Worm (Caenorhabditis elegans) whole organism, young adult: ENCODE measurements around the gene K02F6.4.
A peak's percentile ranks its signal among the peaks of the same experiment; 100 is the strongest.

Experiments
- B0336.3 ChIP-seq: fragments of 200-800 bp; sonication (Bioruptor generic); IDR thresholded peaks from 2 replicates; pipeline ENCODE4 v1.3.6; 2022; ENCODE audit warnings: missing genetic modification characterization, missing compliant biosample characterization
- C17E4.6 ChIP-seq: fragments of 200-800 bp; sonication (Bioruptor generic); IDR thresholded peaks from 2 replicates; pipeline ENCODE4 v1.3.6; 2022; ENCODE audit warnings: missing genetic modification reagents, missing genetic modification characterization, missing compliant biosample characterization
- D2030.7 ChIP-seq: fragments of 200-800 bp; sonication (Bioruptor generic); IDR thresholded peaks from 2 replicates; pipeline ENCODE4 v1.3.6; 2022; ENCODE audit warnings: missing genetic modification reagents, missing genetic modification characterization, missing compliant biosample characterization
- F23B12.7 ChIP-seq: sonication (generic microtip); optimal IDR thresholded peaks from 2 replicates; lab custom pipeline; 2017; ENCODE audit warnings: missing genetic modification characterization, mild to moderate bottlenecking, missing compliant biosample characterization, antibody characterized with exemption, moderate library complexity; ENCODE audit not compliant: insufficient read depth
- F57C9.4 ChIP-seq: sonication (generic microtip); optimal IDR thresholded peaks from 2 replicates; lab custom pipeline; 2017; ENCODE audit warnings: mild to moderate bottlenecking, missing genetic modification characterization, missing compliant biosample characterization
- T07F8.4 ChIP-seq: sonication (generic microtip); optimal IDR thresholded peaks from 2 replicates; lab custom pipeline; 2016; ENCODE audit warnings: mild to moderate bottlenecking, missing genetic modification characterization, moderate library complexity, missing compliant biosample characterization
- T26A5.8 ChIP-seq: sonication (generic microtip); optimal IDR thresholded peaks from 2 replicates; lab custom pipeline; 2016; ENCODE audit warnings: missing genetic modification characterization, missing compliant biosample characterization
- Y53F4B.3 ChIP-seq: fragments of 200-800 bp; sonication (Bioruptor generic); IDR thresholded peaks from 2 replicates; pipeline ENCODE4 v1.3.6; 2022; ENCODE audit warnings: missing genetic modification reagents, missing genetic modification characterization, missing compliant biosample characterization
- Y67H2A.10 ChIP-seq: fragments of 200-800 bp; sonication (Bioruptor generic); conservative IDR thresholded peaks from 2 replicates; pipeline ENCODE4 v1.3.6; 2022; ENCODE audit warnings: missing genetic modification reagents, missing genetic modification characterization, missing compliant biosample characterization
- athp-1 ChIP-seq: sonication (generic microtip); optimal IDR thresholded peaks from 2 replicates; lab custom pipeline; 2017; ENCODE audit warnings: mild to moderate bottlenecking, missing genetic modification characterization, missing compliant biosample characterization
- attf-3 ChIP-seq: fragments of 200-800 bp; sonication (Bioruptor generic); conservative IDR thresholded peaks from 2 replicates; pipeline ENCODE4 v1.3.6; 2022; ENCODE audit warnings: missing genetic modification reagents, missing genetic modification characterization, missing compliant biosample characterization
- ceh-100 ChIP-seq: fragments of 200-800 bp; sonication (Bioruptor generic); IDR thresholded peaks from 2 replicates; pipeline ENCODE4 v1.3.6; 2022; ENCODE audit warnings: missing genetic modification reagents, missing genetic modification characterization, missing compliant biosample characterization
- chd-7 ChIP-seq: sonication (generic microtip); optimal IDR thresholded peaks from 2 replicates; lab custom pipeline; 2016; ENCODE audit warnings: mild to moderate bottlenecking, missing genetic modification characterization, moderate library complexity, missing compliant biosample characterization
- dpl-1 ChIP-seq: fragments of 150-350 bp; optimal IDR thresholded peaks from 2 replicates; lab custom pipeline; 2014; ENCODE audit warnings: missing biosample characterization, missing genetic modification reagents, missing genetic modification characterization
- efl-1 ChIP-seq: fragments of 150-350 bp; optimal IDR thresholded peaks from 2 replicates; lab custom pipeline; 2014; ENCODE audit warnings: missing biosample characterization, missing genetic modification reagents, missing genetic modification characterization
- egl-44 ChIP-seq: fragments of 200-800 bp; sonication (Bioruptor generic); IDR thresholded peaks from 2 replicates; pipeline ENCODE4 v1.3.6; 2022; ENCODE audit warnings: missing genetic modification reagents, missing genetic modification characterization, missing compliant biosample characterization
- fkh-3 ChIP-seq: sonication (generic microtip); optimal IDR thresholded peaks from 2 replicates; lab custom pipeline; 2016; ENCODE audit warnings: mild to moderate bottlenecking, missing genetic modification characterization, missing compliant biosample characterization
- hlh-12 ChIP-seq: sonication (generic microtip); optimal IDR thresholded peaks from 2 replicates; lab custom pipeline; 2016; ENCODE audit warnings: missing genetic modification characterization, missing compliant biosample characterization
- hmg-1.2 ChIP-seq: fragments of 200-800 bp; sonication (Bioruptor generic); IDR thresholded peaks from 2 replicates; pipeline ENCODE4 v1.3.6; 2022; ENCODE audit warnings: missing genetic modification reagents, missing genetic modification characterization, missing compliant biosample characterization
- hmg-20 ChIP-seq: fragments of 200-800 bp; sonication (Bioruptor generic); IDR thresholded peaks from 2 replicates; pipeline ENCODE4 v1.3.6; 2022; ENCODE audit warnings: missing genetic modification reagents, missing genetic modification characterization, missing compliant biosample characterization
- hrde-1 ChIP-seq: sonication (generic microtip); optimal IDR thresholded peaks from 2 replicates; lab custom pipeline; 2016; ENCODE audit warnings: missing genetic modification characterization, mild to moderate bottlenecking, missing compliant biosample characterization, moderate library complexity, missing genotype, missing genetic modification reagents, borderline replicate concordance
- hsf-1 ChIP-seq: fragments of 200-800 bp; sonication (Bioruptor generic); IDR thresholded peaks from 2 replicates; pipeline ENCODE4 v1.3.6; 2022; ENCODE audit warnings: missing genetic modification reagents, missing genetic modification characterization, missing compliant biosample characterization
- let-607 ChIP-seq, 2 experiments: fragments of 200-800 bp in 1 of 2; sonication (Bioruptor generic) in 1 of 2; sonication (generic microtip) in 1 of 2; optimal IDR thresholded peaks; 2 replicates each; lab custom pipeline; 2016 to 2018; ENCODE audit warnings: mild to moderate bottlenecking in 2 of 2, missing compliant biosample characterization in 2 of 2, missing genetic modification characterization in 2 of 2, moderate library complexity in 2 of 2, missing genotype in 1 of 2
- lin-26 ChIP-seq: fragments of 200-800 bp; sonication (Bioruptor generic); IDR thresholded peaks from 2 replicates; pipeline ENCODE4 v1.3.6; 2022; ENCODE audit warnings: missing genetic modification reagents, missing genetic modification characterization, missing compliant biosample characterization
- lin-54 ChIP-seq: fragments of 200-800 bp; sonication (Bioruptor generic); optimal IDR thresholded peaks from 2 replicates; lab custom pipeline; 2018; ENCODE audit warnings: mild to moderate bottlenecking, missing genetic modification characterization, missing compliant biosample characterization
- lsl-1 ChIP-seq: fragments of 200-800 bp; sonication (Bioruptor generic); optimal IDR thresholded peaks from 2 replicates; lab custom pipeline; 2018; ENCODE audit warnings: mild to moderate bottlenecking, missing genetic modification characterization, moderate library complexity, missing compliant biosample characterization
- madf-6 ChIP-seq: fragments of 200-800 bp; sonication (Bioruptor generic); IDR thresholded peaks from 2 replicates; pipeline ENCODE4 v1.3.6; 2022; ENCODE audit warnings: missing genetic modification reagents, missing genetic modification characterization, missing compliant biosample characterization
- madf-8 ChIP-seq: fragments of 200-800 bp; sonication (Bioruptor generic); conservative IDR thresholded peaks from 2 replicates; pipeline ENCODE4 v1.3.6; 2022; ENCODE audit warnings: missing genetic modification reagents, missing genetic modification characterization, missing compliant biosample characterization
- mcd-1 ChIP-seq: fragments of 200-800 bp; sonication (Bioruptor generic); IDR thresholded peaks from 2 replicates; pipeline ENCODE4 v1.3.6; 2022; ENCODE audit warnings: missing genetic modification reagents, missing genetic modification characterization, missing compliant biosample characterization
- nhr-120 ChIP-seq: fragments of 200-800 bp; sonication (Bioruptor generic); IDR thresholded peaks from 2 replicates; pipeline ENCODE4 v1.3.6; 2022; ENCODE audit warnings: missing genetic modification characterization, missing compliant biosample characterization
- nhr-27 ChIP-seq: fragments of 200-800 bp; sonication (Bioruptor generic); optimal IDR thresholded peaks from 2 replicates; lab custom pipeline; 2018; ENCODE audit warnings: mild to moderate bottlenecking, missing genetic modification characterization, moderate library complexity, missing compliant biosample characterization
- nhr-90 ChIP-seq: sonication (generic microtip); optimal IDR thresholded peaks from 2 replicates; lab custom pipeline; 2016; ENCODE audit warnings: missing genotype, mild to moderate bottlenecking, missing genetic modification characterization, missing compliant biosample characterization
- pha-4 ChIP-seq: fragments of 150-350 bp; sonication (generic microtip); optimal IDR thresholded peaks from 2 replicates; lab custom pipeline; 2014; ENCODE audit warnings: missing biosample characterization, missing genetic modification reagents, missing genetic modification characterization
- snpc-1.1 ChIP-seq: sonication (generic microtip); optimal IDR thresholded peaks from 2 replicates; lab custom pipeline; 2017; ENCODE audit warnings: missing genetic modification characterization, mild to moderate bottlenecking, missing compliant biosample characterization, antibody characterized with exemption, moderate library complexity, missing genotype, missing genetic modification reagents; ENCODE audit not compliant: insufficient read depth
- tbx-9 ChIP-seq: sonication (generic microtip); optimal IDR thresholded peaks from 2 replicates; lab custom pipeline; 2016; ENCODE audit warnings: borderline replicate concordance, missing genetic modification characterization, inconsistent platforms, missing compliant biosample characterization
- tlf-1 ChIP-seq: fragments of 200-800 bp; sonication (Bioruptor generic); optimal IDR thresholded peaks from 2 replicates; lab custom pipeline; 2018; ENCODE audit warnings: mild to moderate bottlenecking, missing genetic modification characterization, missing compliant biosample characterization
- xnd-1 ChIP-seq: sonication (generic microtip); optimal IDR thresholded peaks from 2 replicates; lab custom pipeline; 2016; ENCODE audit warnings: missing genotype, missing genetic modification reagents, missing genetic modification characterization, missing compliant biosample characterization
- zfh-2 ChIP-seq: fragments of 200-800 bp; sonication (Bioruptor generic); conservative IDR thresholded peaks from 2 replicates; pipeline ENCODE4 v1.3.6; 2022; ENCODE audit warnings: missing genetic modification reagents, missing genetic modification characterization, missing compliant biosample characterization
- ztf-22 ChIP-seq: fragments of 200-800 bp; sonication (Bioruptor generic); optimal IDR thresholded peaks from 2 replicates; lab custom pipeline; 2018; ENCODE audit warnings: mild to moderate bottlenecking, missing genetic modification characterization, moderate library complexity, missing compliant biosample characterization
- ztf-26 ChIP-seq: sonication (generic microtip); optimal IDR thresholded peaks from 2 replicates; lab custom pipeline; 2017; ENCODE audit warnings: missing genetic modification characterization, missing compliant biosample characterization
- ztf-28 ChIP-seq: fragments of 200-800 bp; sonication (Bioruptor generic); IDR thresholded peaks from 2 replicates; pipeline ENCODE4 v1.3.6; 2022; ENCODE audit warnings: missing genetic modification reagents, missing genetic modification characterization, missing compliant biosample characterization
- ztf-3 ChIP-seq: fragments of 200-800 bp; sonication (Bioruptor generic); optimal IDR thresholded peaks from 2 replicates; lab custom pipeline; 2018; ENCODE audit warnings: mild to moderate bottlenecking, missing genetic modification characterization, missing compliant biosample characterization
- ztf-6 ChIP-seq: fragments of 200-800 bp; sonication (Bioruptor generic); IDR thresholded peaks from 2 replicates; pipeline ENCODE4 v1.3.6; 2022; ENCODE audit warnings: missing genetic modification reagents, missing genetic modification characterization, missing compliant biosample characterization

K02F6.4 gene

DNA sequence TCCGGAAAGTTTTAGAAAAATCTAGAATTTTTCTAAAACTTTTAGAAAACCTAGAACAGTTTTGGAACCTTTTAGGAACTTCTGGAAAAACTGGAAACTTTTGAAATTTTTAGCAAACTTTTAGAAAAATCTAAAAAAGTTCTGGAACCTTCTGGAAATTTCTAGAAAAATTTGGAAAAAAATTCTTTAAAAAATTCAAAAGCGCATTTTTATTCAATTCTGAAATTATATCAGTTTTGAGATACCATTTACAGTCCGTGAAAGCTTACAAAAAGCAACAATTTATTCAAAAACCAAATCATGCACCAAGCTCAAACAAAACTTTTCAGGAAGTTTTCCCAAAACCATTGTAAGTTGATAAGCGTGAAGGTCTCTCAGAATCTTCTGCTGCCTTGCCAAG, at the start of gene K02F6.4:
TSS of gene K02F6.4 (plus strand) at position 301 of the 400 bp plus-strand sequence.
- TF ChIP-seq snpc-1.1 (tag; lab: Kevin White, UChicago) = no peak
- TF ChIP-seq hsf-1 (GFP tag; lab: Robert Waterston, UW) = 0 out of 2 replicates have a peak, but pooled peaks have one; percentile 16

DNA sequence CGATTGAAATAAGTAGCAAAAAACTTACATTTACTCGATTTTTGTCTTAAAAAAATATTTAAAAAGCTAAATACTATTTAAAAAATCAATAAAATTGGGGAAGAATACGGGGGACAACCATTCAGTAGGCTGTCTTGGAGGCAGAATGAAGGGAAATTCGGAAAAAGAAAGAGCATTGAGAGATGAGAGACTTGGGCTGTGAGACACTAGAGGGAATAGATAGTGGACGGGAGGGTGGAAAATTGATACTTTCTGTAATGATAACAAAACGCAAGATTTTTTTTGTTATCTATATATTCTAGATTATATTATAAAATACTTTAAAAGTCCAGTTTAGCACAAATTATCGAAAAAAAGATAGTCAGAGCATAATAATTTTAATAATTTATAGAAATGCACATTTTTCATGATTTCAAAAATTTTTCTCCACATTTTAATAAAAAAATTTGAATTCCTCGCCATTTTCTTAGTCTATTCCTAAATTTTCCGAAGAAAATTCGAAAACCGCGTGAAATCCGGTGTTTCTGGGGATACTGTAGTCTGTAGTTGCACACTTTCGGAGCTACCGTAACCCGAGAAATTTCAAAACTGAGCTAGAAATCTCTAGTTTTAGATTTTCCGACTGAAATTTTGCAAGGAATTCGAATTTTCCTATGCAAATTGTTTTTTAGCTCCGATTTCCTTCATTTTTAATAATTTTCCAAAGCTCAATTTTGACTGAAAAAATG, 34.4 kb upstream of the K02F6.4 start:
- TF ChIP-seq snpc-1.1 (tag; lab: Kevin White, UChicago) (no peak), hrde-1 (tag; lab: Kevin White, UChicago) (no peak), athp-1 (tag; lab: Kevin White, UChicago) (peak; percentile 42), mcd-1 (GFP tag; lab: Robert Waterston, UW) (0 out of 2 replicates have a peak, but pooled peaks have one; percentile 10), lsl-1 (GFP tag; lab: Kevin White, UChicago) (peak; percentile 92), madf-6 (GFP tag; lab: Robert Waterston, UW) (peak; percentile 54), hmg-1.2 (GFP tag; lab: Robert Waterston, UW) (peak; percentile 30; the same call in 1 of the 2 replicates), ztf-6 (GFP tag; lab: Robert Waterston, UW) (no peak), xnd-1 (peak; percentile 57)

DNA sequence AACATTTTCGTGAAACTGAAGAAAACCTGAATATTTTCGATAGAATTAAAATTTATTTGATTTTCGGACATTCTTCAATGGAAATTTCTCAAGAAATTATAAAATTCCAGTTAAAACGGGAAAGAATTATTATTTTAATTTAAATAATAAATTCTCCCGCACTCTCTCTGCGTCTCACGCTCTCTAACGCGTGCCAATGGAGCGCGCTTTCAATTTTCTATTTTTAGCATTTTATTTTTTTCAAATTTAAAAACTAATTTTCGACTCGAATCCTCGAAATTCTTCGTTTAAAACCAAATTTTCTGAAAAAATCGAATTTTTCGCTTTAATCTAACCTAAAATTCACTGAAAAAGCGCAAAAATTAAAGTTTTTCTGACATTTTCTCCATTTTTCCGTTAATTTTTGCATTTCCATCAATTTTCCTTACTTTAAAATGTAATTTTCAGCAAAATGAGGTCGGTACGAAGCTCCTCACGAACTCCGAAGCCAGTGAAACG, 33.8 kb upstream of the K02F6.4 start, which contains the start of gene gbas-1:
TSS of gene gbas-1 (plus strand) at position 448 of the 498 bp plus-strand sequence.
- TF ChIP-seq attf-3 (GFP tag; lab: Robert Waterston, UW) = no peak
- TF ChIP-seq C17E4.6 (GFP tag; lab: Robert Waterston, UW) = no peak
- no peak for TF ChIP-seq lin-26 (GFP tag; lab: Robert Waterston, UW)
- TF ChIP-seq fkh-3 (tag; lab: Kevin White, UChicago) = no peak
- TF ChIP-seq B0336.3 (GFP tag; lab: Robert Waterston, UW) = no peak
- no peak for TF ChIP-seq T26A5.8 (tag; lab: Kevin White, UChicago)
- TF ChIP-seq ztf-26 (tag; lab: Kevin White, UChicago) = no peak
- no peak for TF ChIP-seq nhr-120
- no peak for TF ChIP-seq nhr-90 (tag; lab: Kevin White, UChicago)
- no peak for TF ChIP-seq Y67H2A.10 (GFP tag; lab: Robert Waterston, UW)
- TF ChIP-seq pha-4 (tag; lab: Kevin White, UChicago) = no peak
- no peak for TF ChIP-seq tbx-9 (tag; lab: Kevin White, UChicago)
- TF ChIP-seq ztf-28 = no peak
- TF ChIP-seq athp-1 (tag; lab: Kevin White, UChicago) = no peak
- TF ChIP-seq ceh-100 = no peak
- no peak for TF ChIP-seq chd-7
- peak; percentile 32 for TF ChIP-seq efl-1 (GFP tag; lab: Kevin White, UChicago)
- TF ChIP-seq hmg-20 = no peak
- TF ChIP-seq F57C9.4 (tag; lab: Kevin White, UChicago) = no peak
- TF ChIP-seq ztf-3 (GFP tag; lab: Kevin White, UChicago) = no peak
- TF ChIP-seq mcd-1 (GFP tag; lab: Robert Waterston, UW) = peak; percentile 85
- TF ChIP-seq ztf-22 (GFP tag; lab: Kevin White, UChicago) = no peak
- no peak for TF ChIP-seq madf-8 (GFP tag; lab: Robert Waterston, UW)
- peak; percentile 41 for TF ChIP-seq lin-54 (GFP tag; lab: Kevin White, UChicago)
- TF ChIP-seq madf-6 (GFP tag; lab: Robert Waterston, UW) = no peak
- no peak for TF ChIP-seq D2030.7 (GFP tag; lab: Robert Waterston, UW)
- TF ChIP-seq tlf-1 (GFP tag; lab: Kevin White, UChicago) = no peak
- TF ChIP-seq F23B12.7 = no peak
- TF ChIP-seq let-607 (tag; optimal IDR thresholded peaks at IDR 0.05; lab: Kevin White, UChicago) = no peak
- TF ChIP-seq T07F8.4 (tag; lab: Kevin White, UChicago) = no peak
- no peak for TF ChIP-seq hlh-12 (tag; lab: Kevin White, UChicago)
- peak; percentile 9 for TF ChIP-seq dpl-1 (GFP tag; lab: Kevin White, UChicago)
- TF ChIP-seq egl-44 = no peak
- TF ChIP-seq nhr-27 = no peak
- TF ChIP-seq Y53F4B.3 = no peak
- no peak for TF ChIP-seq zfh-2 (GFP tag; lab: Robert Waterston, UW)
